Worm (Caenorhabditis elegans): ENCODE results near the gene Y41G9A.5.

DNA sequence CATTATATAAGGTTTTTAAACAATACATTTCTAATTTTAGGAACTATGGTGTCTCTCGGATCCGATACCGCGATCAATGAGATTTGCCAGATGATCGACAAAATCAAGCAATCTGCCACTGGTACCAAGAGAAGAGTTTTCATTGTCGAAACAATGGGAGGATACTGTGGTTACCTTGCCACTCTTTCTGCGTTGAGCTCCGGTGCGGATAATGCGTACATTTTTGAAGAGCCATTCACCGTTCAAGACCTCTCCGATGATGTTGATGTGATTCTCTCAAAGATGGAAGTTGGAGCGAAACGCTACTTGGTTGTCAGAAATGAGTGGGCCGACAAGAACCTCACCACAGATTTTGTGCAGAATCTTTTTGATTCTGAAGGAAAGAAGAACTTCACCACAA lies 2.9 kb upstream of the Y41G9A.5 start:
- TF ChIP-seq dao-5 (tag; optimal IDR thresholded peaks at IDR 0.05) (no peak), him-1 (tag; optimal IDR thresholded peaks at IDR 0.05) (no peak), W03F9.2 (tag; optimal IDR thresholded peaks at IDR 0.05) (no peak)

All from whole organism, L4/young adult.